Fruit fly (Drosophila melanogaster): ENCODE data around the gene CG44004.

The CG44004 gene

dm6 chr3L:18042433-18042832 lies 31.2 kb downstream of the CG44004 start, which contains the start of gene CG42393:
CG42393 (plus strand) TSS chr3L:18042733.
- TF ChIP-seq CG12768 (GFP tag; optimal IDR thresholded peaks at IDR 0.05) (no peak), bab1 (GFP tag; optimal IDR thresholded peaks at IDR 0.05) (no peak), Hr96 (GFP tag; optimal IDR thresholded peaks at IDR 0.05) (no peak), Clk (GFP tag; optimal IDR thresholded peaks at IDR 0.05) (no peak), CG1620 (GFP tag; optimal IDR thresholded peaks at IDR 0.05) (no peak), Mnt (GFP tag; optimal IDR thresholded peaks at IDR 0.05) (no peak), cic (GFP tag; optimal IDR thresholded peaks at IDR 0.05) (no peak), CG14711 (tag; optimal IDR thresholded peaks at IDR 0.05) (no peak), tj (GFP tag; optimal IDR thresholded peaks at IDR 0.05) (no peak), CG11617 (GFP tag; optimal IDR thresholded peaks at IDR 0.05) (no peak)

- TF ChIP-seq cic (GFP tag; optimal IDR thresholded peaks at IDR 0.05) (no peak), tj (GFP tag; optimal IDR thresholded peaks at IDR 0.05) (no peak)
These were observed 33.6 kb downstream of the CG44004 start, which contains the start of gene CG32192 for dm6 chr3L:18040017-18040416. CG32192 (plus strand) TSS chr3L:18040317.

- TF ChIP-seq kay (GFP tag; ENCODE audit: borderline replicate concordance) (peak; percentile 88), cnc (optimal IDR thresholded peaks at IDR 0.05) (no peak)
These were observed 35.4 kb downstream of the CG44004 start for dm6 chr3L:18038122-18038762.

dm6 chr3L:18037459-18038092 lies 36.1 kb downstream of the CG44004 start:
- TF ChIP-seq CG11617 (GFP tag; optimal IDR thresholded peaks at IDR 0.05): no peak
- TF ChIP-seq kay (GFP tag; ENCODE audit: borderline replicate concordance): peak; percentile 39

dm6 chr3L:18036995-18037394 lies 36.7 kb downstream of the CG44004 start:
- TF ChIP-seq cnc (optimal IDR thresholded peaks at IDR 0.05) (no peak), tj (GFP tag; optimal IDR thresholded peaks at IDR 0.05) (no peak), Hr96 (GFP tag; optimal IDR thresholded peaks at IDR 0.05) (no peak), Mnt (GFP tag; optimal IDR thresholded peaks at IDR 0.05) (no peak), pad (GFP tag; optimal IDR thresholded peaks at IDR 0.05) (no peak), CG11617 (GFP tag; optimal IDR thresholded peaks at IDR 0.05) (no peak)

- TF ChIP-seq CG14711 (tag; optimal IDR thresholded peaks at IDR 0.05): peak; percentile 89
- TF ChIP-seq CG7045 (GFP tag; optimal IDR thresholded peaks at IDR 0.05): no peak
- no peak for TF ChIP-seq Hr96 (GFP tag; optimal IDR thresholded peaks at IDR 0.05)
These were observed 39.2 kb downstream of the CG44004 start for dm6 chr3L:18034498-18034897.

dm6 chr3L:18032478-18033343 lies 41.0 kb downstream of the CG44004 start:
- TF ChIP-seq CG14711 (tag; optimal IDR thresholded peaks at IDR 0.05): peak; percentile 98
- peak; percentile 62 for TF ChIP-seq bab1 (GFP tag; optimal IDR thresholded peaks at IDR 0.05)
- TF ChIP-seq pad (GFP tag; optimal IDR thresholded peaks at IDR 0.05): peak; percentile 13
- TF ChIP-seq CG1620 (GFP tag; optimal IDR thresholded peaks at IDR 0.05): peak; percentile 4
- TF ChIP-seq kay (GFP tag; ENCODE audit: borderline replicate concordance): peak; percentile 89
- TF ChIP-seq CG7101 (tag; optimal IDR thresholded peaks at IDR 0.05): no peak
- TF ChIP-seq CG33017 (tag; optimal IDR thresholded peaks at IDR 0.05): peak; percentile 12
- TF ChIP-seq tj (GFP tag; optimal IDR thresholded peaks at IDR 0.05): peak; percentile 60
- TF ChIP-seq cnc (optimal IDR thresholded peaks at IDR 0.05): no peak
- TF ChIP-seq cic (GFP tag; optimal IDR thresholded peaks at IDR 0.05): peak; percentile 71
- peak; percentile 4 for TF ChIP-seq CG11617 (GFP tag; optimal IDR thresholded peaks at IDR 0.05)
- no peak for TF ChIP-seq CG7045 (GFP tag; optimal IDR thresholded peaks at IDR 0.05)

- TF ChIP-seq kay (GFP tag; ENCODE audit: borderline replicate concordance): peak; percentile 7
- no peak for TF ChIP-seq CG1620 (GFP tag; optimal IDR thresholded peaks at IDR 0.05)
These were observed 43.3 kb downstream of the CG44004 start for dm6 chr3L:18030301-18030827.

Data from whole organism, adult.